Fruit fly (Drosophila melanogaster): ENCODE results near the gene Frq2.

DNA sequence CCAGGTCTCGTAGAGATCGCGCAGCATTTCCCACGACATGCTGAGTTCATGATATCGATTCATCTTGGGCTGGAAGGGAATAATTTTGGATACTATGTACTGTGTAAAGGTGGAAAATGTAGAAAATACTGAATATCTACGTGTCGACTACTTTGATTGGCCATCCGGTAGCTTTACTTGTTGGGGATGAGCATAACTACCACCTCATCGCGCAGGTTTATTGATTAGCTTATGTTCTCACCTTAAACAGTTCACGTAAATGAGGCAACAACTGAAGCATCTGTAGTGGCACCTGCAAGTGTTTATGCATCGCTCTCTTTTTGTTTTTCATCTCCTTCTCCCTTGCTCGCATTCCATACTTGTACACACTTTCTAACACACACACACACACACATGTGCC, 2.0 kb downstream of the Frq2 start, which contains the start of gene Andorra:
- no peak for TF ChIP-seq Smox (GFP tag; optimal IDR thresholded peaks at IDR 0.05)
- no peak for TF ChIP-seq svp (GFP tag)
- no peak for TF ChIP-seq CG6808 (GFP tag; optimal IDR thresholded peaks at IDR 0.05)
- TF ChIP-seq spab (GFP tag; optimal IDR thresholded peaks at IDR 0.05) = no peak
- no peak for TF ChIP-seq Gug (GFP tag; IDR thresholded peaks at IDR 0.05)
- TF ChIP-seq fkh (GFP tag; optimal IDR thresholded peaks at IDR 0.05) = no peak
- no peak for TF ChIP-seq CG1621 (tag; optimal IDR thresholded peaks at IDR 0.05)
- TF ChIP-seq eg (GFP tag; IDR thresholded peaks at IDR 0.05) = no peak
- TF ChIP-seq CG8319 (GFP tag; optimal IDR thresholded peaks at IDR 0.05) = no peak
- TF ChIP-seq Sox102F (GFP tag; optimal IDR thresholded peaks at IDR 0.05) = no peak
